Fruit fly (Drosophila melanogaster) whole organism, embryonic: ENCODE measurements around the gene Lasp.

ENCODE experiments used
- Blimp-1 ChIP-seq: fragments of 200-800 bp; sonication (Bioruptor generic); optimal IDR thresholded peaks from 3 replicates; lab custom pipeline; 2018; ENCODE audit warnings: missing biosample characterization, missing genetic modification characterization, mild to moderate bottlenecking, moderate library complexity, missing genetic modification reagents
- BtbVII ChIP-seq: fragments of 200-800 bp; sonication (Bioruptor generic); optimal IDR thresholded peaks from 3 replicates; lab custom pipeline; 2017; ENCODE audit warnings: missing biosample characterization, mild to moderate bottlenecking, missing genetic modification characterization
- CG10979 ChIP-seq: fragments of 200-800 bp; sonication (Bioruptor generic); optimal IDR thresholded peaks from 2 replicates; lab custom pipeline; 2018; ENCODE audit warnings: missing biosample characterization, mild to moderate bottlenecking, missing genetic modification characterization, moderate library complexity
- CG11504 ChIP-seq: fragments of 200-800 bp; sonication (Bioruptor generic); optimal IDR thresholded peaks from 3 replicates; lab custom pipeline; 2019; ENCODE audit warnings: missing biosample characterization, mild to moderate bottlenecking, missing genetic modification characterization, moderate library complexity
- CG13296 ChIP-seq: fragments of 200-800 bp; sonication (Bioruptor generic); optimal IDR thresholded peaks from 3 replicates; lab custom pipeline; 2018; ENCODE audit warnings: missing biosample characterization, mild to moderate bottlenecking, missing genetic modification characterization
- CG13894 ChIP-seq: fragments of 200-800 bp; sonication (Bioruptor generic); optimal IDR thresholded peaks from 3 replicates; lab custom pipeline; 2018; ENCODE audit warnings: missing biosample characterization, mild to moderate bottlenecking, missing genetic modification characterization, moderate library complexity
- CG14965 ChIP-seq: fragments of 200-800 bp; sonication (Bioruptor generic); optimal IDR thresholded peaks from 2 replicates; lab custom pipeline; 2016; ENCODE audit warnings: missing biosample characterization, missing genetic modification characterization, borderline replicate concordance
- CG15269 ChIP-seq: fragments of 200-800 bp; sonication (Bioruptor generic); optimal IDR thresholded peaks from 2 replicates; lab custom pipeline; 2018; ENCODE audit warnings: missing biosample characterization, mild to moderate bottlenecking, missing genetic modification characterization, moderate library complexity
- CG1647 ChIP-seq: fragments of 200-800 bp; sonication (Bioruptor generic); optimal IDR thresholded peaks from 3 replicates; lab custom pipeline; 2016; ENCODE audit warnings: missing biosample characterization, missing genetic modification characterization
- CG17359 ChIP-seq: fragments of 200-800 bp; sonication (Bioruptor generic); optimal IDR thresholded peaks from 3 replicates; lab custom pipeline; 2018; ENCODE audit warnings: missing biosample characterization, mild to moderate bottlenecking, missing genetic modification characterization, moderate library complexity
- CG18262 ChIP-seq: fragments of 200-800 bp; optimal IDR thresholded peaks from 3 replicates; lab custom pipeline; 2019; ENCODE audit warnings: missing biosample characterization, mild to moderate bottlenecking, missing genetic modification characterization, moderate library complexity
- CG18599 ChIP-seq: fragments of 200-800 bp; sonication (Bioruptor generic); optimal IDR thresholded peaks from 3 replicates; lab custom pipeline; 2017; ENCODE audit warnings: missing biosample characterization, missing genetic modification characterization, mild to moderate bottlenecking, moderate library complexity, missing genetic modification reagents
- CG2116 ChIP-seq: fragments of 200-800 bp; sonication (Bioruptor generic); optimal IDR thresholded peaks from 3 replicates; lab custom pipeline; 2018; ENCODE audit warnings: missing biosample characterization, mild to moderate bottlenecking, missing genetic modification characterization
- CG2889 ChIP-seq: fragments of 200-800 bp; sonication (Bioruptor generic); IDR thresholded peaks from 3 replicates; pipeline ENCODE4 v1.3.6; 2022; ENCODE audit warnings: missing biosample characterization, missing genetic modification characterization
- CG30403 ChIP-seq: fragments of 200-800 bp; sonication (Bioruptor generic); optimal IDR thresholded peaks from 3 replicates; lab custom pipeline; 2016; ENCODE audit warnings: missing biosample characterization, missing genetic modification characterization
- CG5180 ChIP-seq: fragments of 200-800 bp; sonication (Bioruptor generic); optimal IDR thresholded peaks from 3 replicates; lab custom pipeline; 2017; ENCODE audit warnings: missing biosample characterization, missing genetic modification characterization, mild to moderate bottlenecking, moderate library complexity, missing genetic modification reagents
- CG6689 ChIP-seq: fragments of 200-800 bp; sonication (Bioruptor generic); IDR thresholded peaks from 2 replicates; pipeline ENCODE4 v1.3.6; 2022; ENCODE audit warnings: missing biosample characterization, missing genetic modification characterization
- CG7839 ChIP-seq: fragments of 200-800 bp; sonication (Bioruptor generic); optimal IDR thresholded peaks from 3 replicates; lab custom pipeline; 2018; ENCODE audit warnings: missing biosample characterization, mild to moderate bottlenecking, missing genetic modification characterization, moderate library complexity
- CG9727 ChIP-seq: fragments of 200-800 bp; sonication (Bioruptor generic); optimal IDR thresholded peaks from 3 replicates; lab custom pipeline; 2017; ENCODE audit warnings: missing biosample characterization, mild to moderate bottlenecking, missing genetic modification characterization
- Camta ChIP-seq: fragments of 200-800 bp; sonication (Bioruptor generic); optimal IDR thresholded peaks from 2 replicates; lab custom pipeline; 2016; ENCODE audit warnings: missing biosample characterization, missing genetic modification characterization
- CoRest ChIP-seq: fragments of 200-800 bp; sonication (Bioruptor generic); optimal IDR thresholded peaks from 3 replicates; lab custom pipeline; 2018; ENCODE audit warnings: missing biosample characterization, mild to moderate bottlenecking, missing genetic modification characterization, moderate library complexity
- D ChIP-seq, 2 experiments: fragments of 200-800 bp in 1 of 2; fragments of >200 bp in 1 of 2; sonication (Bioruptor generic) in 1 of 2; optimal IDR thresholded peaks; 2 replicates in 1 of 2; 3 replicates in 1 of 2; lab custom pipeline; 2017; ENCODE audit warnings: mild to moderate bottlenecking in 1 of 2, missing biosample characterization in 1 of 2, missing genetic modification characterization in 1 of 2, missing genetic modification reagents in 1 of 2
- Dref ChIP-seq: fragments of 200-800 bp; sonication (Bioruptor generic); IDR thresholded peaks from 2 replicates; pipeline ENCODE4 v1.3.6; 2022; ENCODE audit warnings: missing biosample characterization, missing genetic modification characterization
- E2f1 ChIP-seq: fragments of 200-800 bp; sonication (Bioruptor generic); IDR thresholded peaks from 2 replicates; pipeline ENCODE4 v1.3.6; 2022; ENCODE audit warnings: missing biosample characterization, missing genetic modification characterization
- Fer3 ChIP-seq: fragments of 200-800 bp; sonication (Bioruptor generic); optimal IDR thresholded peaks from 2 replicates; lab custom pipeline; 2018; ENCODE audit warnings: missing biosample characterization, mild to moderate bottlenecking, missing genetic modification characterization, moderate library complexity
- Meics ChIP-seq: fragments of 200-800 bp; sonication (Bioruptor generic); optimal IDR thresholded peaks from 2 replicates; lab custom pipeline; 2017; ENCODE audit warnings: missing biosample characterization, mild to moderate bottlenecking, missing genetic modification characterization
- Opbp ChIP-seq: fragments of 200-800 bp; sonication (Bioruptor generic); IDR thresholded peaks from 3 replicates; pipeline ENCODE4 v1.3.6; 2022; ENCODE audit warnings: missing biosample characterization, missing genetic modification characterization; ENCODE audit not compliant: partially characterized antibody
- Rfx ChIP-seq: fragments of 200-800 bp; sonication (Bioruptor generic); IDR thresholded peaks from 2 replicates; pipeline ENCODE4 v1.3.6; 2022; ENCODE audit warnings: missing biosample characterization, missing genetic modification characterization
- Six4 ChIP-seq: fragments of 200-800 bp; sonication (Bioruptor generic); optimal IDR thresholded peaks from 2 replicates; lab custom pipeline; 2016; ENCODE audit warnings: missing biosample characterization, missing genetic modification characterization
- Sox102F ChIP-seq: fragments of 200-800 bp; sonication (Bioruptor generic); optimal IDR thresholded peaks from 2 replicates; lab custom pipeline; 2018; ENCODE audit warnings: missing biosample characterization, mild to moderate bottlenecking, missing genetic modification characterization, moderate library complexity
- Xrp1 ChIP-seq: fragments of 200-800 bp; sonication (Bioruptor generic); IDR thresholded peaks from 2 replicates; pipeline ENCODE4 v1.3.6; 2022; ENCODE audit warnings: missing biosample characterization, missing genetic modification characterization
- dysf ChIP-seq: fragments of 200-800 bp; sonication (Bioruptor generic); IDR thresholded peaks from 3 replicates; pipeline ENCODE4 v1.3.6; 2022; ENCODE audit warnings: missing biosample characterization, missing genetic modification characterization
- ewg ChIP-seq: fragments of 200-800 bp; sonication (Bioruptor generic); optimal IDR thresholded peaks from 3 replicates; lab custom pipeline; 2017; ENCODE audit warnings: mild to moderate bottlenecking, missing biosample characterization, missing genetic modification reagents, missing genetic modification characterization
- eyg ChIP-seq: fragments of 200-800 bp; sonication (Bioruptor generic); optimal IDR thresholded peaks from 3 replicates; lab custom pipeline; 2016; ENCODE audit warnings: missing biosample characterization, missing genetic modification characterization
- fd102C ChIP-seq: fragments of 200-800 bp; sonication (Bioruptor generic); optimal IDR thresholded peaks from 2 replicates; lab custom pipeline; 2018; ENCODE audit warnings: missing biosample characterization, mild to moderate bottlenecking, missing genetic modification characterization, moderate library complexity
- fd96Cb ChIP-seq: fragments of 200-800 bp; sonication (Bioruptor generic); optimal IDR thresholded peaks from 2 replicates; lab custom pipeline; 2018; ENCODE audit warnings: missing biosample characterization, mild to moderate bottlenecking, missing genetic modification characterization, moderate library complexity
- gem ChIP-seq: fragments of 200-800 bp; sonication (Bioruptor generic); optimal IDR thresholded peaks from 2 replicates; lab custom pipeline; 2019; ENCODE audit warnings: missing biosample characterization, mild to moderate bottlenecking, missing genetic modification characterization, moderate library complexity
- hkb ChIP-seq, 2 experiments: fragments of 200-800 bp in 1 of 2; fragments of >200 bp in 1 of 2; sonication (Bioruptor generic) in 1 of 2; IDR thresholded peaks in 1 of 2; optimal IDR thresholded peaks in 1 of 2; 2 replicates each; pipeline versions ENCODE4 v1.3.6 to Lab custom; 2017 to 2022; ENCODE audit warnings: missing biosample characterization in 1 of 2, missing genetic modification characterization in 1 of 2
- lmd ChIP-seq: fragments of 200-800 bp; sonication (Bioruptor generic); IDR thresholded peaks from 2 replicates; pipeline ENCODE4 v1.3.6; 2022; ENCODE audit warnings: missing biosample characterization, missing genetic modification characterization
- nom ChIP-seq: fragments of 200-800 bp; sonication (Bioruptor generic); optimal IDR thresholded peaks from 2 replicates; lab custom pipeline; 2017; ENCODE audit warnings: missing biosample characterization, missing genetic modification characterization, mild to moderate bottlenecking, moderate library complexity, missing genetic modification reagents
- odd ChIP-seq: fragments of 200-800 bp; sonication (Bioruptor generic); optimal IDR thresholded peaks from 2 replicates; lab custom pipeline; 2017; ENCODE audit warnings: missing biosample characterization, mild to moderate bottlenecking, missing genetic modification characterization
- pfk ChIP-seq: fragments of 200-800 bp; sonication (Bioruptor generic); optimal IDR thresholded peaks from 2 replicates; lab custom pipeline; 2018; ENCODE audit warnings: missing biosample characterization, mild to moderate bottlenecking, missing genetic modification characterization, moderate library complexity
- pzg ChIP-seq: fragments of 200-800 bp; sonication (Bioruptor generic); optimal IDR thresholded peaks from 3 replicates; lab custom pipeline; 2018; ENCODE audit warnings: missing biosample characterization, mild to moderate bottlenecking, missing genetic modification characterization, moderate library complexity
- scrt ChIP-seq: fragments of 200-800 bp; sonication (Bioruptor generic); optimal IDR thresholded peaks from 2 replicates; lab custom pipeline; 2018; ENCODE audit warnings: missing biosample characterization, mild to moderate bottlenecking, missing genetic modification characterization, moderate library complexity
- sens ChIP-seq: fragments of 200-800 bp; sonication (Bioruptor generic); peaks from one replicate; lab custom pipeline; 2016; ENCODE audit warnings: missing biosample characterization, missing genetic modification characterization
- seq ChIP-seq: fragments of 200-800 bp; sonication (Bioruptor generic); IDR thresholded peaks from 2 replicates; pipeline ENCODE4 v1.3.6; 2022; ENCODE audit warnings: missing biosample characterization, missing genetic modification characterization
- tap ChIP-seq: fragments of 200-800 bp; optimal IDR thresholded peaks from 3 replicates; lab custom pipeline; 2019; ENCODE audit warnings: missing biosample characterization, mild to moderate bottlenecking, missing genetic modification characterization, moderate library complexity
- unpg ChIP-seq: fragments of 200-800 bp; sonication (Bioruptor generic); optimal IDR thresholded peaks from 3 replicates; lab custom pipeline; 2018; ENCODE audit warnings: missing biosample characterization, mild to moderate bottlenecking, missing genetic modification characterization, moderate library complexity

Gene Lasp

dm6 chr3L:16657014-16657413 is 54.5 kb downstream of the Lasp start (continued):
- no peak for TF ChIP-seq hkb (optimal IDR thresholded peaks at IDR 0.05; lab: Kevin White, UChicago)
- 0 out of 2 replicates have a peak, but pooled peaks have one; percentile 10 for TF ChIP-seq hkb (GFP tag; IDR thresholded peaks at IDR 0.05; lab: Robert Waterston, UW)
- peak; percentile 53 for TF ChIP-seq CoRest (tag; lab: Kevin White, UChicago)
- TF ChIP-seq CG13296 (GFP tag; lab: Kevin White, UChicago) = peak; percentile 31
- TF ChIP-seq seq (GFP tag; lab: Robert Waterston, UW) = peak; percentile 54; the same call in 1 of the 2 replicates
- TF ChIP-seq Fer3 = peak; percentile 25
- peak; percentile 83 for TF ChIP-seq sens (GFP tag; lab: Kevin White, UChicago)
- peak; percentile 15 for TF ChIP-seq CG9727 (GFP tag; lab: Kevin White, UChicago)
- TF ChIP-seq pfk = no peak
- TF ChIP-seq Blimp-1 (GFP tag; lab: Kevin White, UChicago) = peak; percentile 25
- TF ChIP-seq CG17359 (tag; lab: Kevin White, UChicago) = peak; percentile 15
- no peak for TF ChIP-seq pzg
- TF ChIP-seq E2f1 = 0 out of 2 replicates have a peak, but pooled peaks have one; percentile 9
- TF ChIP-seq unpg (GFP tag; lab: Kevin White, UChicago) = peak; percentile 21
- peak; percentile 58 for TF ChIP-seq Meics (GFP tag; lab: Kevin White, UChicago)
- TF ChIP-seq CG18262 (tag; lab: Kevin White, UChicago) = peak; percentile 41
- no peak for TF ChIP-seq ewg (GFP tag; lab: Kevin White, UChicago)
- TF ChIP-seq CG2889 (GFP tag; lab: Robert Waterston, UW) = peak; percentile 42; the same call in 1 of the 3 replicates
- TF ChIP-seq CG30403 (GFP tag; lab: Kevin White, UChicago) = peak; percentile 32
- no peak for TF ChIP-seq fd102C (GFP tag; lab: Kevin White, UChicago)
- TF ChIP-seq CG1647 (GFP tag; lab: Kevin White, UChicago) = no peak
- TF ChIP-seq CG6689 (GFP tag; lab: Robert Waterston, UW) = peak; percentile 49; the same call in 1 of the 2 replicates
- TF ChIP-seq CG14965 (GFP tag; lab: Kevin White, UChicago) = no peak
- peak; percentile 18 for TF ChIP-seq odd (GFP tag; lab: Kevin White, UChicago)
- TF ChIP-seq CG10979 (tag; lab: Kevin White, UChicago) = peak; percentile 33
- TF ChIP-seq CG18599 = peak; percentile 66
- TF ChIP-seq Six4 (GFP tag; lab: Kevin White, UChicago) = no peak
- TF ChIP-seq Sox102F (GFP tag; lab: Kevin White, UChicago) = peak; percentile 60
- TF ChIP-seq CG5180 = peak; percentile 27
- TF ChIP-seq D (optimal IDR thresholded peaks at IDR 0.05; lab: Kevin White, UChicago) = no peak
- no peak for TF ChIP-seq D (GFP tag; optimal IDR thresholded peaks at IDR 0.05; lab: Kevin White, UChicago)
- no peak for TF ChIP-seq Opbp (GFP tag; lab: Robert Waterston, UW)
- peak; percentile 69 for TF ChIP-seq CG11504 (tag; lab: Kevin White, UChicago)
- no peak for TF ChIP-seq eyg (GFP tag; lab: Kevin White, UChicago)
- peak; percentile 34; the same call in 1 of the 2 replicates for TF ChIP-seq Rfx (GFP tag; lab: Robert Waterston, UW)
- TF ChIP-seq lmd (GFP tag; lab: Robert Waterston, UW) = peak; percentile 46; the same call in 1 of the 2 replicates
- TF ChIP-seq CG2116 = no peak
- TF ChIP-seq Camta (GFP tag; lab: Kevin White, UChicago) = no peak
- TF ChIP-seq dysf (GFP tag; lab: Robert Waterston, UW) = peak; percentile 43; the same call in 1 of the 3 replicates
- TF ChIP-seq BtbVII (GFP tag; lab: Kevin White, UChicago) = peak; percentile 41
- TF ChIP-seq CG7839 = peak; percentile 44
- TF ChIP-seq fd96Cb = peak; percentile 32
- TF ChIP-seq tap = no peak
- TF ChIP-seq CG13894 (tag; lab: Kevin White, UChicago) = peak; percentile 16
- TF ChIP-seq Xrp1 (GFP tag; lab: Robert Waterston, UW) = 0 out of 2 replicates have a peak, but pooled peaks have one; percentile 25
- TF ChIP-seq CG15269 = peak; percentile 21
- TF ChIP-seq gem (tag; lab: Kevin White, UChicago) = peak; percentile 57
- no peak for TF ChIP-seq nom (GFP tag; lab: Kevin White, UChicago)
- peak; percentile 11 for TF ChIP-seq scrt (GFP tag; lab: Kevin White, UChicago)
- no peak for TF ChIP-seq Dref (GFP tag; lab: Robert Waterston, UW)
